Fruit fly (Drosophila melanogaster) whole organism, pupa: ENCODE measurements around the gene Mgstl.

Experiments used
- CG10348 ChIP-seq: fragments of 200-800 bp; sonication (Bioruptor generic); IDR thresholded peaks from 2 replicates; pipeline ENCODE4 v1.3.6; 2022; ENCODE audit warnings: missing biosample characterization, missing genetic modification characterization
- CG12605 ChIP-seq: fragments of 200-800 bp; sonication (Bioruptor generic); IDR thresholded peaks from 2 replicates; pipeline ENCODE4 v1.3.6; 2022; ENCODE audit warnings: missing biosample characterization, missing genetic modification characterization
- CG13204 ChIP-seq: fragments of 200-800 bp; sonication (Bioruptor generic); optimal IDR thresholded peaks from 2 replicates; lab custom pipeline; 2018; ENCODE audit warnings: missing biosample characterization, mild to moderate bottlenecking, missing genetic modification characterization, moderate library complexity
- CG14655 ChIP-seq: fragments of 200-800 bp; sonication (Bioruptor generic); optimal IDR thresholded peaks from 3 replicates; lab custom pipeline; 2017; ENCODE audit warnings: mild to moderate bottlenecking, missing biosample characterization, missing genetic modification reagents, missing genetic modification characterization
- CG15710 ChIP-seq: fragments of 200-800 bp; sonication (Bioruptor generic); optimal IDR thresholded peaks from 2 replicates; lab custom pipeline; 2018; ENCODE audit warnings: missing biosample characterization, mild to moderate bottlenecking, missing genetic modification characterization, moderate library complexity
- CG17806 ChIP-seq: fragments of 200-800 bp; sonication (Bioruptor generic); optimal IDR thresholded peaks from 2 replicates; lab custom pipeline; 2018; ENCODE audit warnings: missing biosample characterization, mild to moderate bottlenecking, missing genetic modification characterization, moderate library complexity
- CG32121 ChIP-seq: fragments of 200-800 bp; sonication (Bioruptor generic); IDR thresholded peaks from 2 replicates; pipeline ENCODE4 v1.3.6; 2022; ENCODE audit warnings: missing biosample characterization, missing genetic modification characterization
- CG34367 ChIP-seq: fragments of 200-800 bp; sonication (Bioruptor generic); optimal IDR thresholded peaks from 2 replicates; lab custom pipeline; 2018; ENCODE audit warnings: missing biosample characterization, mild to moderate bottlenecking, missing genetic modification characterization
- CG4496 ChIP-seq: fragments of 200-800 bp; sonication (Bioruptor generic); IDR thresholded peaks from 3 replicates; pipeline ENCODE4 v1.3.6; 2022; ENCODE audit warnings: missing biosample characterization, missing genetic modification characterization
- CG8159 ChIP-seq: fragments of 200-800 bp; sonication (Bioruptor generic); optimal IDR thresholded peaks from 3 replicates; lab custom pipeline; 2018; ENCODE audit warnings: missing biosample characterization, mild to moderate bottlenecking, missing genetic modification characterization, moderate library complexity
- CG8301 ChIP-seq: fragments of 200-800 bp; sonication (Bioruptor generic); optimal IDR thresholded peaks from 2 replicates; lab custom pipeline; 2018; ENCODE audit warnings: missing biosample characterization, mild to moderate bottlenecking, missing genetic modification characterization
- CG9948 ChIP-seq: fragments of 200-800 bp; sonication (Bioruptor generic); optimal IDR thresholded peaks from 2 replicates; lab custom pipeline; 2018; ENCODE audit warnings: missing biosample characterization, mild to moderate bottlenecking, missing genetic modification characterization, moderate library complexity
- D1 ChIP-seq: fragments of 200-800 bp; sonication (Bioruptor generic); optimal IDR thresholded peaks from 2 replicates; lab custom pipeline; 2018; ENCODE audit warnings: missing biosample characterization, mild to moderate bottlenecking, missing genetic modification characterization, moderate library complexity
- EcR ChIP-seq: fragments of 200-800 bp; sonication (Bioruptor generic); optimal IDR thresholded peaks from 3 replicates; lab custom pipeline; 2019; ENCODE audit warnings: missing biosample characterization, missing genetic modification characterization, mild to moderate bottlenecking, moderate library complexity, missing genetic modification reagents
- Ets98B ChIP-seq: fragments of 200-800 bp; sonication (Bioruptor generic); IDR thresholded peaks from 2 replicates; pipeline ENCODE4 v1.3.6; 2022; ENCODE audit warnings: missing biosample characterization, missing genetic modification characterization
- Pif1A ChIP-seq: fragments of 200-800 bp; sonication (Bioruptor generic); optimal IDR thresholded peaks from 3 replicates; lab custom pipeline; 2016; ENCODE audit warnings: missing biosample characterization, missing genetic modification characterization
- Pif1B ChIP-seq: fragments of 200-800 bp; sonication (Bioruptor generic); optimal IDR thresholded peaks from 3 replicates; lab custom pipeline; 2016; ENCODE audit warnings: missing biosample characterization, missing genetic modification characterization
- Snoo ChIP-seq: fragments of 200-800 bp; sonication (Bioruptor generic); optimal IDR thresholded peaks from 3 replicates; lab custom pipeline; 2017; ENCODE audit warnings: missing biosample characterization, mild to moderate bottlenecking, missing genetic modification characterization, inconsistent platforms
- fd96Ca ChIP-seq: fragments of 200-800 bp; sonication (Bioruptor generic); IDR thresholded peaks from 3 replicates; pipeline ENCODE4 v1.3.6; 2022; ENCODE audit warnings: missing biosample characterization, missing genetic modification characterization
- gl ChIP-seq: fragments of 200-800 bp; sonication (Bioruptor generic); optimal IDR thresholded peaks from 2 replicates; lab custom pipeline; 2018; ENCODE audit warnings: missing biosample characterization, mild to moderate bottlenecking, missing genetic modification characterization
- rn ChIP-seq: fragments of 200-800 bp; sonication (Bioruptor generic); IDR thresholded peaks from 2 replicates; pipeline ENCODE4 v1.3.6; 2022; ENCODE audit warnings: missing biosample characterization, missing genetic modification characterization

Mgstl gene

DNA sequence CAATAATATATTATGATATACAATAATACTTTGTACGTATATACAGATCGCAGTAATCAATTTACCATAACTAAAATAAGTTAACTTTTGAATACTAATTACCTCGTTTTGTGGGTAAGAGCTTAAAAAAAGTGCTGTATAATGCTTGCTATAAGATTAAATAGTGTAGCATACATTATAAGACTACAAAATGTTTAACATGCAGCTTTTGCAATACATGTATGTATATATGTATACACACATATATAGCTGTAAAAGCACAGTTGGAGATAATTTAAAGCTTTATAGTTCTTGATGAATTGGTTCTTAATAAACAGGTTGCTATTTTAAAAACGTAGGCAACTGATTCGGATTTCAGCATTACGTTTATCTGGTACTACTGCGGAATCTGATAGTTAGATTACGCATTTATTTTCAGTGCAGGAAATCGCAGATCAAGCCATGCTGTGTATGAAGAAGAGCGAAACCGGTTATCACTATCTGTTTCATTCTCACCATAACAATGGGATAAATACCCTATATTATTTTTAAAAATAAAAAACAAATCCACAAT lies 2.4 kb downstream of the Mgstl start:
- TF ChIP-seq CG4496 (peak; percentile 90), CG34367 (tag; lab: Kevin White, UChicago) (peak; percentile 23), CG10348 (no peak), D1 (tag; lab: Kevin White, UChicago) (no peak), Ets98B (peak; percentile 82), EcR (GFP tag; lab: Kevin White, UChicago) (peak; percentile 21), CG12605 (peak; percentile 77), CG32121 (GFP tag; lab: Robert Waterston, UW) (peak; percentile 66), Snoo (tag; lab: Kevin White, UChicago) (no peak), CG14655 (GFP tag; lab: Kevin White, UChicago) (no peak), Pif1A (GFP tag; lab: Kevin White, UChicago) (peak; percentile 70), gl (tag; lab: Kevin White, UChicago) (peak; percentile 19), CG9948 (no peak), CG13204 (GFP tag; lab: Kevin White, UChicago) (no peak), rn (GFP tag; lab: Robert Waterston, UW) (0 out of 2 replicates have a peak, but pooled peaks have one; percentile 24), CG15710 (tag; lab: Kevin White, UChicago) (peak; percentile 15), fd96Ca (peak; percentile 45; the same call in 2 of the 3 replicates), CG8159 (peak; percentile 50), CG8301 (tag; lab: Kevin White, UChicago) (peak; percentile 59), Pif1B (GFP tag; lab: Kevin White, UChicago) (peak; percentile 66), CG17806 (tag; lab: Kevin White, UChicago) (peak; percentile 43)

DNA sequence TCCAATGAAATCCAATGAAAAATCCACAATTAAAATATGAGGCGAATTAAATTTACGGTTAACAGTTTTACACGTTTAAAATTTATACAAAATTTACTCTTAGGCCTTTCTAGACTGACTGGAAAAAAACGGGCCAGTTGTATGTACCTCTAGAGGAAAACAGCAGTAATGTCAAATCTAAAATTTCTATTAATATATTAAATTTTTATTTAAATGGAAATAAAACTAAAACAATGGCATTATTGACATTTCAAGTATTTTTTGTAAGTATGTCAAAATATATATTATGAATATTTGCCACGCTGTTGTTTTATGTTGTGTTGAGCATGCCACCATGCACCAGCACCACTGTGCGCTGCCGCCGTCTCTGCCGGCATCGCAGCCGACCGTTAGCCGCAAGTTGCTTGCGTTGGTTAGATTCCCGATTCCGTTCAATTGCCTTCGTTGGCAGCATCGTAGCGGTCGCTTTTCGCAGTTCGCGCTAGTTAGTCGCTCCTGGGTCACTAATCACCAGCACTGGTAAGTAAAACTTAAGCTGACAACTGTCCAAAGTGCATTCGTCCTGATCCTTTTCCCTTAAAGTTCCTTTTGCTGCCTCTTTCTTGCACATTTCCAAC lies 3.0 kb downstream of the Mgstl start, which contains the start of gene Cbs:
TSS of gene Cbs (plus strand) at position 308 of the 617 bp plus-strand sequence.
- TF ChIP-seq CG4496, result peak; percentile 60
- peak; percentile 17 for TF ChIP-seq Snoo (tag; lab: Kevin White, UChicago)
- no peak for TF ChIP-seq CG12605
- no peak for TF ChIP-seq EcR (GFP tag; lab: Kevin White, UChicago)
- TF ChIP-seq fd96Ca, result peak; percentile 76
- TF ChIP-seq CG9948, result peak; percentile 54
- peak; percentile 73 for TF ChIP-seq CG14655 (GFP tag; lab: Kevin White, UChicago)
- TF ChIP-seq D1 (tag; lab: Kevin White, UChicago), result peak; percentile 35
- TF ChIP-seq CG17806 (tag; lab: Kevin White, UChicago), result no peak
- TF ChIP-seq CG34367 (tag; lab: Kevin White, UChicago), result peak; percentile 12
- peak; percentile 53 for TF ChIP-seq CG8159
- peak; percentile 40 for TF ChIP-seq CG32121 (GFP tag; lab: Robert Waterston, UW)
- TF ChIP-seq CG15710 (tag; lab: Kevin White, UChicago), result peak; percentile 30
- TF ChIP-seq, all 21 proteins: peak for 10

DNA sequence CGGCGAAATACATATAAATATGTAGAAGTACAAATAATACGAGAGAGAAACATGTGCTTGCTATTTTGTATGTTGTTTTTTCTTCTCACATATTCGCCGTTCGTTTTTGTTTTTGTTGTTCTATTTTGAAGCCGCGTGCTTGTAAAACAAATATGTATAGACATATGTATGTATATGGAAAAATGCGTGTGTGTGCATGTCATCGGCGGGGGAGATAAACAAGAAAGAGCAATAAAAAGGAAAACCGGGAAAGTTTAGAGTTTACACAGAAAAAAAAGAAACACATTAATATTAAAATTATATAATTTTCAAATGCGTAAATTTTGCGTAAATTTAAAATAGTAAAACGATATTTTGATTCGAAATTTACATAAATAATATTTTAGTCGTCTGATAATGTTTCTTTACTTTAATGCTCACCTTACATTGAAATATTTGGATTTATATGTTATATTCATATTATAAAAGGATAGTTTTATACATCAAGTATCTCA lies 3.6 kb downstream of the Mgstl start:
- TF ChIP-seq Pif1B (GFP tag; lab: Kevin White, UChicago) (peak; percentile 31), rn (GFP tag; lab: Robert Waterston, UW) (no peak), CG9948 (no peak), CG13204 (GFP tag; lab: Kevin White, UChicago) (peak; percentile 14), CG10348 (no peak), CG4496 (peak; percentile 28; the same call in 1 of the 3 replicates), Pif1A (GFP tag; lab: Kevin White, UChicago) (peak; percentile 57), CG32121 (GFP tag; lab: Robert Waterston, UW) (peak; percentile 41), CG15710 (tag; lab: Kevin White, UChicago) (peak; percentile 18), CG17806 (tag; lab: Kevin White, UChicago) (peak; percentile 37), EcR (GFP tag; lab: Kevin White, UChicago) (peak; percentile 46), CG12605 (peak; percentile 86), fd96Ca (peak; percentile 29; the same call in 1 of the 3 replicates), D1 (tag; lab: Kevin White, UChicago) (peak; percentile 45), CG8301 (tag; lab: Kevin White, UChicago) (peak; percentile 64), Ets98B (peak; percentile 68), Snoo (tag; lab: Kevin White, UChicago) (no peak), gl (tag; lab: Kevin White, UChicago) (peak; percentile 76), CG34367 (tag; lab: Kevin White, UChicago) (peak; percentile 40), CG14655 (GFP tag; lab: Kevin White, UChicago) (peak; percentile 66), CG8159 (peak; percentile 56)

DNA sequence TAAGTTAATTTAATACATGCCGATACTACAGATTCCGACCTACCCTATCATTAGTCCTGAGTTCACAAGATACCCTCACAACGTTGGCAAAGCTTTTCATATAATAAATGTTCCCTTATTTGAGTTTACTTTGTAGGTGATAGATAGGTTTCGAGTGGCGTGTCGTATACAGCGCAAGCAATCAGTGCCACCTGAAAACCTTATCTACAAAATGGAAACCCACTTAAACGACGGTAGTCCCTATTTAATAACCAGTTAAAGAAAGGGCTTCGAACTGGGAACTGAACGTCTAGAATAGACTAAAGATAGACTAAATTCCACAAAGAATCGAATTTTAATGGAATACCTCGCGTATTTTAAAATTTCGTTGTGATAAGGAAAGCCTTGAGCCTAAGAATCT lies 4.2 kb downstream of the Mgstl start:
- TF ChIP-seq gl (tag; lab: Kevin White, UChicago), result no peak
- no peak for TF ChIP-seq CG9948
- TF ChIP-seq CG13204 (GFP tag; lab: Kevin White, UChicago), result no peak
- no peak for TF ChIP-seq Snoo (tag; lab: Kevin White, UChicago)
- no peak for TF ChIP-seq CG8301 (tag; lab: Kevin White, UChicago)
- no peak for TF ChIP-seq CG8159
- no peak for TF ChIP-seq Pif1B (GFP tag; lab: Kevin White, UChicago)
- no peak for TF ChIP-seq EcR (GFP tag; lab: Kevin White, UChicago)
- TF ChIP-seq CG10348, result no peak
- TF ChIP-seq Pif1A (GFP tag; lab: Kevin White, UChicago), result no peak
- no peak for TF ChIP-seq CG34367 (tag; lab: Kevin White, UChicago)
- no peak for TF ChIP-seq rn (GFP tag; lab: Robert Waterston, UW)
- no peak for TF ChIP-seq D1 (tag; lab: Kevin White, UChicago)
- no peak for TF ChIP-seq CG12605
- no peak for TF ChIP-seq CG32121 (GFP tag; lab: Robert Waterston, UW)
- TF ChIP-seq Ets98B, result no peak
- TF ChIP-seq CG17806 (tag; lab: Kevin White, UChicago), result no peak
- TF ChIP-seq fd96Ca, result no peak

DNA sequence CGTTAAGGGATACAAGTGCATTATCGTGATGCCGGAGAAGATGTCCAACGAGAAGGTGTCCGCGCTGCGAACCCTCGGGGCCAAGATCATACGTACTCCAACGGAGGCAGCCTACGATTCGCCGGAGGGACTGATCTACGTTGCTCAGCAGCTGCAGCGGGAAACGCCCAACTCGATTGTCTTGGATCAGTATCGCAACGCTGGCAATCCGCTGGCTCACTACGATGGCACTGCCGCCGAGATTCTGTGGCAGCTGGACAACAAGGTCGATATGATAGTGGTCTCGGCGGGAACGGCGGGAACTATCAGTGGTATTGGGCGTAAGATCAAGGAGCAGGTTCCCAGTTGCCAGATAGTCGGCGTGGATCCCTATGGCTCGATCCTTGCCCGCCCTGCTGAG lies 5.8 kb downstream of the Mgstl start:
- TF ChIP-seq CG34367 (tag; lab: Kevin White, UChicago) (no peak), gl (tag; lab: Kevin White, UChicago) (no peak), Snoo (tag; lab: Kevin White, UChicago) (no peak), CG17806 (tag; lab: Kevin White, UChicago) (no peak)
